Fruit fly (Drosophila melanogaster) whole organism, prepupa: ENCODE measurements around the gene Cpr97Ea.

Experiments
- CG10669 ChIP-seq: fragments of 200-800 bp; sonication (Bioruptor generic); optimal IDR thresholded peaks from 3 replicates; lab custom pipeline; 2018; ENCODE audit warnings: missing biosample characterization, mild to moderate bottlenecking, missing genetic modification characterization, moderate library complexity
- CG3919 ChIP-seq: fragments of 200-800 bp; sonication (Bioruptor generic); optimal IDR thresholded peaks from 3 replicates; lab custom pipeline; 2016; ENCODE audit warnings: missing biosample characterization, missing genetic modification characterization
- CG9139 ChIP-seq: fragments of 200-800 bp; sonication (Bioruptor generic); optimal IDR thresholded peaks from 3 replicates; lab custom pipeline; 2017; ENCODE audit warnings: missing biosample characterization, mild to moderate bottlenecking, missing genetic modification characterization
- Gug ChIP-seq: fragments of 200-800 bp; sonication (Bioruptor generic); IDR thresholded peaks from 2 replicates; pipeline ENCODE4 v1.3.6; 2022; ENCODE audit warnings: missing biosample characterization, missing genetic modification characterization
- Hr38 ChIP-seq: sonication (Bioruptor generic); optimal IDR thresholded peaks from 2 replicates; lab custom pipeline; 2016; ENCODE audit warnings: missing biosample characterization, missing genetic modification characterization

DNA sequence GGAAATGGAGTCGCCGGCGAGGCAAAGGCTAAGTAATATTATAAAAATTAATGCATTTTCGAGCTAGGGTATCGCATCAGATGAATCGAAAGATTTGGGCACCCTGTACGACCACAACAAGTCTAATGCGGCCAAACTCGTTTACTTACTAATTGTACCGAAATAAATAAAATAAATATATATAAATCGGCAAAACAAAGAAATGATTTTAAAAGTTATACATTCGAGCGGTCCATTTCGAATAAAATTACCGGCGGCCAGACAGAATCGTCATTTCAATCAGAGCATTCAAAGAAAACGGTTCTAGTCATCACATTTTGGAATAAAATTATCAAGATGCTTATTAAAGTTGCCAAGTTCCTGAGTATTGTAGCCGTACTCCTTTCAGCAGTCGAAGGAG lies 5.3 kb upstream of the Cpr97Ea start, which contains the start of gene CG14258:
- no peak for TF ChIP-seq Gug (GFP tag; lab: Robert Waterston, UW)
- TF ChIP-seq Hr38 (GFP tag; lab: Kevin White, UChicago): no peak
- no peak for TF ChIP-seq CG3919 (GFP tag; lab: Kevin White, UChicago)
- TF ChIP-seq CG9139 (GFP tag; lab: Kevin White, UChicago): no peak
- no peak for TF ChIP-seq CG10669 (GFP tag; lab: Kevin White, UChicago)
